Fruit fly (Drosophila melanogaster): ENCODE data around the gene sfl.

The sfl gene

DNA sequence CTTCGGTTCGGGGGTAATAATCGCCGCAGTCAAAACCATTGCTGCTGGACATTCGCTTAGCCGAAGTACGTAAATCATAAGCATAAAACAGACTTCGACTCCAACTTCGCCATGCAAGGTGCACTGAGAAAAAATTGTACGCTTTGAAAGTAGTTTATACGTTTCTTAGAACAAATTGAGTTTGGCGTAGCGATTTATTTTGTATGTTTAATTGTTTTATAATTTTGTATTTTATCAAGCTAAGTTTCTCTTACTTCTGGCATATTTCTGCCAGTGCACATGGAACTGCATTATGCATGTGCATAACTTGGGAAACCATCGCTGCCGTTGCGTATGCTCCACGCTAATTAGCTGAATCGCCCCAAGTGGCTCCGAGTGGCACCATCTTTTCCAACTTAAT lies 12.6 kb upstream of the sfl start (continued):
- TF ChIP-seq CG4820 (GFP tag; optimal IDR thresholded peaks at IDR 0.05) (no peak), br (optimal IDR thresholded peaks at IDR 0.05) (no peak), hb (GFP tag; IDR thresholded peaks at IDR 0.05; ENCODE audit: partially characterized antibody) (no peak), zen2 (GFP tag; IDR thresholded peaks at IDR 0.05; ENCODE audit: partially characterized antibody) (no peak), CG31365 (tag; optimal IDR thresholded peaks at IDR 0.05) (no peak), sisA (GFP tag; IDR thresholded peaks at IDR 0.05) (peak; percentile 60; the same call in 1 of the 2 replicates), Dp (GFP tag; optimal IDR thresholded peaks at IDR 0.05) (no peak), yki (optimal IDR thresholded peaks at IDR 0.05) (no peak), Lhr (GFP tag; optimal IDR thresholded peaks at IDR 0.05) (no peak), ara (GFP tag; IDR thresholded peaks at IDR 0.05) (no peak), cas (GFP tag; IDR thresholded peaks at IDR 0.05) (no peak), kah (GFP tag; optimal IDR thresholded peaks at IDR 0.05) (no peak), CG17186 (GFP tag; optimal IDR thresholded peaks at IDR 0.05) (no peak), Jarid2 (GFP tag; optimal IDR thresholded peaks at IDR 0.05) (no peak), salm (tag; optimal IDR thresholded peaks at IDR 0.05) (no peak), Taf1 (GFP tag; IDR thresholded peaks at IDR 0.05) (no peak), CG17912 (GFP tag; optimal IDR thresholded peaks at IDR 0.05) (no peak), pum (GFP tag; optimal IDR thresholded peaks at IDR 0.05) (no peak), amos (GFP tag; IDR thresholded peaks at IDR 0.05; ENCODE audit: partially characterized antibody) (no peak), CG13123 (GFP tag; optimal IDR thresholded peaks at IDR 0.05) (no peak), eyg (GFP tag; optimal IDR thresholded peaks at IDR 0.05) (no peak), CG8359 (GFP tag; optimal IDR thresholded peaks at IDR 0.05; ENCODE audit: borderline replicate concordance) (no peak), pzg (GFP tag; optimal IDR thresholded peaks at IDR 0.05) (no peak), CHES-1-like (GFP tag; optimal IDR thresholded peaks at IDR 0.05) (no peak), CG4328 (GFP tag; optimal IDR thresholded peaks at IDR 0.05) (no peak), klu (GFP tag; IDR thresholded peaks at IDR 0.05) (no peak), CrebB (tag; optimal IDR thresholded peaks at IDR 0.05) (no peak), lmd (GFP tag; IDR thresholded peaks at IDR 0.05) (peak; percentile 12; the same call in 1 of the 2 replicates), CG11723 (GFP tag; optimal IDR thresholded peaks at IDR 0.05) (no peak), ftz-f1 (GFP tag; optimal IDR thresholded peaks at IDR 0.05) (no peak), nerfin-1 (tag; optimal IDR thresholded peaks at IDR 0.05) (no peak), luna (GFP tag; optimal IDR thresholded peaks at IDR 0.05) (no peak), mld (GFP tag; IDR thresholded peaks at IDR 0.05; ENCODE audit: partially characterized antibody) (no peak), rib (GFP tag; IDR thresholded peaks at IDR 0.05) (no peak), ash1 (GFP tag; optimal IDR thresholded peaks at IDR 0.05) (no peak), Mes4 (GFP tag; optimal IDR thresholded peaks at IDR 0.05) (no peak), Usf (GFP tag; optimal IDR thresholded peaks at IDR 0.05) (no peak), dati (GFP tag; IDR thresholded peaks at IDR 0.05) (no peak), CG30403 (GFP tag; optimal IDR thresholded peaks at IDR 0.05) (peak; percentile 30), CG13424 (tag; optimal IDR thresholded peaks at IDR 0.05) (peak; percentile 23), CG14860 (GFP tag; IDR thresholded peaks at IDR 0.05; ENCODE audit: partially characterized antibody) (no peak), ci (GFP tag; IDR thresholded peaks at IDR 0.05) (peak; percentile 90), CG17612 (GFP tag; IDR thresholded peaks at IDR 0.05) (no peak), HLH54F (GFP tag; optimal IDR thresholded peaks at IDR 0.05) (no peak), da (GFP tag; optimal IDR thresholded peaks at IDR 0.05) (no peak), ro (GFP tag; IDR thresholded peaks at IDR 0.05) (no peak), schlank (tag; optimal IDR thresholded peaks at IDR 0.05) (no peak), lab (GFP tag; optimal IDR thresholded peaks at IDR 0.05) (no peak), CG11456 (GFP tag; IDR thresholded peaks at IDR 0.05) (no peak), Med (GFP tag) (no peak), toy (GFP tag; IDR thresholded peaks at IDR 0.05) (no peak), ase (GFP tag; IDR thresholded peaks at IDR 0.05) (no peak), gsb-n (tag; optimal IDR thresholded peaks at IDR 0.05) (no peak)
